Worm (Caenorhabditis elegans): ENCODE results near the gene hip-1.

Gene hip-1

DNA sequence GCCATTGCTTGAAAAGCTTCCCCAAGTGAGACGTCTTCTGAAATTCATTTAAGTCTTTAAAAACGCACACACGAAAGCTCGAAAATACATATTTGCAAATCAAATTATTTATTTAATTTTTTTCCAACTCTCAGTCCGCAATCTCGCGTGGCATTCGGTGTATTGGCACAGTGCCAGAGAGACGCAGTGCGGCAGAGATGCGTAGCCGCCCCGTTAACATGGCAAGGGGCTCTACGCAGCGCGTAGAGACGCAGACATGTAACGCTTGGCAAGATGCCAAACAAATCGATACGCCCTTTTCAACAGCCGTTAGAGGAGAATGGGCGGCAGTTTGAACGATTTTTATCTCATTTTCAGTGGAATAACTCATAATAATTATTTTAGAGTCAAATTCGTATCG lies 21.2 kb upstream of the hip-1 start, which contains the start of the genes drr-2 and set-16:
Gene drr-2 (minus strand): TSS at position 37 of the 400 bp plus-strand sequence.
Gene set-16 (plus strand): TSS at position 383 of the 400 bp plus-strand sequence.
- peak; percentile 79 for TF ChIP-seq R02D3.7 (tag; optimal IDR thresholded peaks at IDR 0.05)
- TF ChIP-seq ztf-4 (tag; optimal IDR thresholded peaks at IDR 0.05), result peak; percentile 97
- TF ChIP-seq elt-3 (tag; optimal IDR thresholded peaks at IDR 0.05), result no peak
- TF ChIP-seq ztf-1 (GFP tag; conservative IDR thresholded peaks at IDR 0.05), result no peak
- no peak for TF ChIP-seq alr-1 (tag; optimal IDR thresholded peaks at IDR 0.05)
- TF ChIP-seq crh-2 (tag; optimal IDR thresholded peaks at IDR 0.05), result peak; percentile 99
- TF ChIP-seq mbf-1 (tag; optimal IDR thresholded peaks at IDR 0.05), result no peak
- peak; percentile 97 for TF ChIP-seq zag-1 (tag; optimal IDR thresholded peaks at IDR 0.05)
- peak; percentile 98 for TF ChIP-seq egl-27 (tag; optimal IDR thresholded peaks at IDR 0.05)
- no peak for TF ChIP-seq nhr-23 (tag; optimal IDR thresholded peaks at IDR 0.05)
- TF ChIP-seq unc-62 (GFP tag; optimal IDR thresholded peaks at IDR 0.05), result peak; percentile 88
- peak; percentile 96 to 98 for TF ChIP-seq lsy-2 (tag; optimal IDR thresholded peaks at IDR 0.05)
- TF ChIP-seq unc-39 (tag; optimal IDR thresholded peaks at IDR 0.05), result no peak
- TF ChIP-seq nhr-129 (tag; optimal IDR thresholded peaks at IDR 0.05), result peak; percentile 95
- peak; percentile 93 for TF ChIP-seq nhr-77 (tag; optimal IDR thresholded peaks at IDR 0.05)
- peak; percentile 96 for TF ChIP-seq gmeb-1 (tag; optimal IDR thresholded peaks at IDR 0.05)
- peak; percentile 28 for TF ChIP-seq nhr-11 (tag; optimal IDR thresholded peaks at IDR 0.05)
- peak; percentile 97 for TF ChIP-seq sma-9 (GFP tag; optimal IDR thresholded peaks at IDR 0.05)
- TF ChIP-seq sma-9 (tag; optimal IDR thresholded peaks at IDR 0.05), result no peak
- TF ChIP-seq Y55F3AM.14 (GFP tag; optimal IDR thresholded peaks at IDR 0.05), result peak; percentile 96
- no peak for TF ChIP-seq peb-1 (tag; optimal IDR thresholded peaks at IDR 0.05)
- TF ChIP-seq skn-1 (tag; optimal IDR thresholded peaks at IDR 0.05), result peak; percentile 84
- peak; percentile 92 for TF ChIP-seq nhr-237 (tag; optimal IDR thresholded peaks at IDR 0.05)
- peak; percentile 93 for TF ChIP-seq ceh-82 (tag; optimal IDR thresholded peaks at IDR 0.05)
- TF ChIP-seq snpc-4 (tag; optimal IDR thresholded peaks at IDR 0.05), result peak; percentile 90
- peak; percentile 97 for TF ChIP-seq sem-4 (tag; optimal IDR thresholded peaks at IDR 0.05)
- peak; percentile 90 for TF ChIP-seq blmp-1 (tag; optimal IDR thresholded peaks at IDR 0.05; ENCODE audit: insufficient read depth)
- peak; percentile 52 for TF ChIP-seq ztf-11 (tag; optimal IDR thresholded peaks at IDR 0.05)
- TF ChIP-seq aly-2 (tag; optimal IDR thresholded peaks at IDR 0.05), result no peak
- TF ChIP-seq elt-1 (tag; optimal IDR thresholded peaks at IDR 0.05), result peak; percentile 36
- TF ChIP-seq nhr-12 (tag; optimal IDR thresholded peaks at IDR 0.05), result peak; percentile 61
- TF ChIP-seq unc-55 (GFP tag; optimal IDR thresholded peaks at IDR 0.05), result peak; percentile 99
- peak; percentile 98 for TF ChIP-seq fos-1 (tag; optimal IDR thresholded peaks at IDR 0.05)
- peak; percentile 89 for TF ChIP-seq ZK546.5 (tag; optimal IDR thresholded peaks at IDR 0.05)
- peak; percentile 68 for TF ChIP-seq ama-1 (optimal IDR thresholded peaks at IDR 0.05)
- TF ChIP-seq C34F6.9 (tag; optimal IDR thresholded peaks at IDR 0.05), result peak; percentile 100
- peak; percentile 33 to 82 for TF ChIP-seq mdl-1 (tag; optimal IDR thresholded peaks at IDR 0.05)
- peak; percentile 39 for TF ChIP-seq lin-39 (tag; optimal IDR thresholded peaks at IDR 0.05)
- peak; percentile 99 for TF ChIP-seq nhr-21 (tag; optimal IDR thresholded peaks at IDR 0.05)
- TF ChIP-seq nhr-25 (tag; optimal IDR thresholded peaks at IDR 0.05), result peak; percentile 99
- TF ChIP-seq lin-11 (tag; optimal IDR thresholded peaks at IDR 0.05), result peak; percentile 99
- TF ChIP-seq ceh-16 (tag; optimal IDR thresholded peaks at IDR 0.05), result peak; percentile 97
- TF ChIP-seq nhr-6 (tag; optimal IDR thresholded peaks at IDR 0.05), result peak; percentile 95
- peak; percentile 98 for TF ChIP-seq mab-5 (tag; optimal IDR thresholded peaks at IDR 0.05)
- TF ChIP-seq lin-13 (GFP tag; optimal IDR thresholded peaks at IDR 0.05), result peak; percentile 99
- peak; percentile 99 for TF ChIP-seq F13H6.1 (tag; optimal IDR thresholded peaks at IDR 0.05)
- peak; percentile 36 for TF ChIP-seq dmd-4 (tag; optimal IDR thresholded peaks at IDR 0.05)
- peak; percentile 100 for TF ChIP-seq sma-3 (GFP tag; optimal IDR thresholded peaks at IDR 0.05)
- peak; percentile 94 for TF ChIP-seq nhr-10 (tag; optimal IDR thresholded peaks at IDR 0.05)
